Worm (Caenorhabditis elegans) whole organism, L1 larva: Measurements from ENCODE around the gene Y71H2AM.14.

Experiments used
- C16A3.4 ChIP-seq: fragments of 150-350 bp; optimal IDR thresholded peaks from 2 replicates; lab custom pipeline; 2014; ENCODE audit warnings: missing biosample characterization, missing genetic modification characterization
- ama-1 ChIP-seq: fragments of 150-350 bp; optimal IDR thresholded peaks from 2 replicates; lab custom pipeline; 2014
- elt-2 ChIP-seq: sonication (generic microtip); optimal IDR thresholded peaks from 2 replicates; lab custom pipeline; 2016; ENCODE audit warnings: missing genetic modification characterization, mild to moderate bottlenecking, inconsistent platforms, missing compliant biosample characterization, missing genetic modification reagents
- hlh-17 ChIP-seq: fragments of 200-800 bp; sonication (Bioruptor generic); optimal IDR thresholded peaks from 2 replicates; lab custom pipeline; 2018; ENCODE audit warnings: missing genetic modification characterization, mild to moderate bottlenecking, missing compliant biosample characterization, moderate library complexity, borderline replicate concordance
- lsy-2 ChIP-seq, 2 experiments: fragments of 150-350 bp; optimal IDR thresholded peaks; 2 replicates each; lab custom pipeline; 2014; ENCODE audit warnings: missing biosample characterization in 2 of 2, missing genetic modification characterization in 2 of 2
- mdl-1 ChIP-seq, 2 experiments: fragments of 150-350 bp; optimal IDR thresholded peaks; 2 replicates each; lab custom pipeline; 2014 to 2017; ENCODE audit warnings: missing biosample characterization in 2 of 2, missing genetic modification characterization in 2 of 2, inconsistent platforms in 1 of 2
- nhr-71 ChIP-seq: sonication (generic microtip); optimal IDR thresholded peaks from 2 replicates; lab custom pipeline; 2016; ENCODE audit warnings: mild to moderate bottlenecking, missing genetic modification characterization, moderate library complexity, missing compliant biosample characterization
- unc-30 ChIP-seq: sonication (generic microtip); optimal IDR thresholded peaks from 2 replicates; lab custom pipeline; 2017; ENCODE audit warnings: missing biosample characterization, missing genetic modification characterization
- ztf-11 ChIP-seq, 2 experiments: sonication (generic microtip); optimal IDR thresholded peaks; 2 replicates each; lab custom pipeline; 2016 to 2017; ENCODE audit warnings: missing genetic modification characterization in 2 of 2, missing biosample characterization in 1 of 2, missing compliant biosample characterization in 1 of 2

- TF ChIP-seq elt-2 (tag; lab: Kevin White, UChicago), result peak; percentile 81
- TF ChIP-seq ztf-11 (tag; optimal IDR thresholded peaks at IDR 0.05; lab: Kevin White, UChicago), result no peak
- TF ChIP-seq ama-1 (lab: Kevin White, UChicago), result no peak
- TF ChIP-seq C16A3.4 (tag; lab: Kevin White, UChicago), result no peak
- peak in 1 of 2 experiments; percentile 7 for TF ChIP-seq mdl-1 (tag; optimal IDR thresholded peaks at IDR 0.05; lab: Kevin White, UChicago)
- no peak for TF ChIP-seq unc-30 (tag; lab: Kevin White, UChicago)
- TF ChIP-seq nhr-71, result no peak
- no peak for TF ChIP-seq hlh-17
- no peak for TF ChIP-seq lsy-2 (tag; optimal IDR thresholded peaks at IDR 0.05; lab: Kevin White, UChicago)
Measured at ce11 chrIII:2760726-2761125, 14.3 kb upstream of the Y71H2AM.14 start, which contains the start of gene pho-9.
